Worm (Caenorhabditis elegans) whole organism, young adult: Measurements from ENCODE around the gene sid-5.

Source experiments
- F23B12.7 ChIP-seq: sonication (generic microtip); optimal IDR thresholded peaks from 2 replicates; lab custom pipeline; 2017; ENCODE audit warnings: missing genetic modification characterization, mild to moderate bottlenecking, missing compliant biosample characterization, antibody characterized with exemption, moderate library complexity; ENCODE audit not compliant: insufficient read depth
- F52B5.7 ChIP-seq: sonication (generic microtip); optimal IDR thresholded peaks from 2 replicates; lab custom pipeline; 2016; ENCODE audit warnings: mild to moderate bottlenecking, missing genetic modification characterization, missing compliant biosample characterization
- Y79H2A.3 ChIP-seq: fragments of 200-800 bp; sonication (Bioruptor generic); conservative IDR thresholded peaks from 2 replicates; pipeline ENCODE4 v1.3.6; 2022; ENCODE audit warnings: missing genetic modification reagents, missing genetic modification characterization, missing compliant biosample characterization
- ZK185.1 ChIP-seq: sonication (generic microtip); optimal IDR thresholded peaks from 2 replicates; lab custom pipeline; 2016; ENCODE audit warnings: mild to moderate bottlenecking, missing genetic modification characterization, missing compliant biosample characterization; ENCODE audit not compliant: poor library complexity, severe bottlenecking
- attf-5 ChIP-seq: fragments of 200-800 bp; sonication (Bioruptor generic); optimal IDR thresholded peaks from 2 replicates; lab custom pipeline; 2018; ENCODE audit warnings: mild to moderate bottlenecking, missing genetic modification characterization, missing compliant biosample characterization
- egl-18 ChIP-seq: fragments of 200-800 bp; sonication (Bioruptor generic); IDR thresholded peaks from 2 replicates; pipeline ENCODE4 v1.3.6; 2022; ENCODE audit warnings: missing genetic modification reagents, missing genetic modification characterization, missing compliant biosample characterization
- ekl-4 ChIP-seq: fragments of 200-800 bp; sonication (Bioruptor generic); IDR thresholded peaks from 2 replicates; pipeline ENCODE4 v1.3.6; 2022; ENCODE audit warnings: missing genetic modification reagents, missing genetic modification characterization, missing compliant biosample characterization
- fkh-3 ChIP-seq: sonication (generic microtip); optimal IDR thresholded peaks from 2 replicates; lab custom pipeline; 2016; ENCODE audit warnings: mild to moderate bottlenecking, missing genetic modification characterization, missing compliant biosample characterization
- let-526 ChIP-seq: fragments of 200-800 bp; sonication (Bioruptor generic); IDR thresholded peaks from 2 replicates; pipeline ENCODE4 v1.3.6; 2022; ENCODE audit warnings: missing genetic modification reagents, missing genetic modification characterization, missing compliant biosample characterization
- sea-2 ChIP-seq: fragments of 200-800 bp; sonication (Bioruptor generic); IDR thresholded peaks from 2 replicates; pipeline ENCODE4 v1.3.6; 2022; ENCODE audit warnings: missing genetic modification characterization, missing compliant biosample characterization
- snpc-4 ChIP-seq, 5 experiments: fragments of 150-350 bp in 1 of 5; sonication (generic microtip) in 4 of 5; optimal IDR thresholded peaks; 2 replicates each; lab custom pipeline; 2014 to 2018; ENCODE audit warnings: missing genetic modification characterization in 5 of 5, missing biosample characterization in 3 of 5, antibody characterized with exemption in 2 of 5, mild to moderate bottlenecking in 2 of 5, missing compliant biosample characterization in 2 of 5, missing genotype in 2 of 5, moderate library complexity in 2 of 5, missing genetic modification reagents in 1 of 5
- ztf-6 ChIP-seq: fragments of 200-800 bp; sonication (Bioruptor generic); IDR thresholded peaks from 2 replicates; pipeline ENCODE4 v1.3.6; 2022; ENCODE audit warnings: missing genetic modification reagents, missing genetic modification characterization, missing compliant biosample characterization

- TF ChIP-seq egl-18 (GFP tag; lab: Robert Waterston, UW) (no peak), sea-2 (GFP tag; lab: Robert Waterston, UW) (no peak), snpc-4 (GFP tag; optimal IDR thresholded peaks at IDR 0.05; lab: Kevin White, UChicago) (no peak), snpc-4 (tag; optimal IDR thresholded peaks at IDR 0.05; lab: Kevin White, UChicago) (no peak), F52B5.7 (tag; lab: Kevin White, UChicago) (no peak), Y79H2A.3 (no peak), F23B12.7 (tag; lab: Kevin White, UChicago) (no peak), let-526 (GFP tag; lab: Robert Waterston, UW) (no peak), fkh-3 (tag; lab: Kevin White, UChicago) (no peak), ztf-6 (no peak), ZK185.1 (tag; lab: Kevin White, UChicago) (no peak), ekl-4 (GFP tag; lab: Robert Waterston, UW) (no peak), attf-5 (GFP tag; lab: Kevin White, UChicago) (no peak)
Observed at ce11 chrX:6863032-6863431, 41.5 kb upstream of the sid-5 start, which contains the start of gene nep-4.
